Worm (Caenorhabditis elegans) whole organism, mixed stage, embryonic: ENCODE data around the gene clec-43.

Experiments used
- elt-1 ChIP-seq: sonication (generic microtip); optimal IDR thresholded peaks from 2 replicates; lab custom pipeline; 2017; ENCODE audit warnings: missing genetic modification characterization, mild to moderate bottlenecking, missing compliant biosample characterization, antibody characterized with exemption, moderate library complexity, borderline replicate concordance; ENCODE audit not compliant: insufficient read depth
- lin-13 ChIP-seq: fragments of 150-350 bp; optimal IDR thresholded peaks from 2 replicates; lab custom pipeline; 2014; ENCODE audit warnings: missing biosample characterization, missing genetic modification characterization
- unc-62 ChIP-seq: fragments of 150-350 bp; optimal IDR thresholded peaks from 2 replicates; lab custom pipeline; 2014; ENCODE audit warnings: missing biosample characterization, missing genetic modification reagents, missing genetic modification characterization

DNA sequence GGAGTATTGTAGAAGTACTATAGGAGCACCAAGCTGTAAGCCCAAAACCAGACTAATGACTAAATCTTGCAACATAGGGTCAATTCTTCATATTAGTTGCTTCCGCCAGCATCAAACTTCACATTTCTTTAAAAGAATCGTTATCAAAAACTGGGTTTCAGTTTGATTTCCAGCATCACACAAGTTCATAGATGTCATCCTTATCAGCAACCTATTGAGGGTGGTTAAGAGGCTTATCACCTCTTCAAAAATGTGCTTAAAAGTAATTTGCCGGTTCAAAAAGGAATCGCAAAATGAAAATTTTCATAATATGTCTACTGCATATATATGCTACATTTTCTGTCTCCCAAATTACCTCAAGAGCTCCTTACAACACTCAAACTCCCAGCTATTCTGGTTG, at the start of gene clec-43:
- TF ChIP-seq unc-62 (GFP tag; lab: Kevin White, UChicago) (no peak), lin-13 (tag; lab: Kevin White, UChicago) (no peak), elt-1 (tag; lab: Kevin White, UChicago) (no peak)
